Fruit fly (Drosophila melanogaster) whole organism, adult: ENCODE results near the gene CG13102.
A peak's percentile ranks its signal among the peaks of the same experiment; 100 is the strongest.

Source experiments
- CG11617 ChIP-seq: fragments of 200-800 bp; sonication (Bioruptor generic); optimal IDR thresholded peaks from 2 replicates; lab custom pipeline; 2017; ENCODE audit warnings: mild to moderate bottlenecking, missing biosample characterization, missing genetic modification reagents, missing genetic modification characterization
- CG12768 ChIP-seq: fragments of 200-800 bp; sonication (Bioruptor generic); optimal IDR thresholded peaks from 2 replicates; lab custom pipeline; 2017; ENCODE audit warnings: missing biosample characterization, missing genetic modification characterization, mild to moderate bottlenecking, moderate library complexity, missing genetic modification reagents
- CG14711 ChIP-seq: fragments of 200-800 bp; sonication (Bioruptor generic); optimal IDR thresholded peaks from 2 replicates; lab custom pipeline; 2018; ENCODE audit warnings: missing biosample characterization, mild to moderate bottlenecking, missing genetic modification characterization, moderate library complexity
- CG1620 ChIP-seq: fragments of 200-800 bp; sonication (Bioruptor generic); optimal IDR thresholded peaks from 2 replicates; lab custom pipeline; 2016; ENCODE audit warnings: missing biosample characterization, missing genetic modification characterization
- CG33017 ChIP-seq: fragments of 200-800 bp; sonication (Bioruptor generic); optimal IDR thresholded peaks from 2 replicates; lab custom pipeline; 2018; ENCODE audit warnings: missing biosample characterization, mild to moderate bottlenecking, missing genetic modification characterization, moderate library complexity
- CG5204 ChIP-seq: fragments of 200-800 bp; sonication (Bioruptor generic); optimal IDR thresholded peaks from 2 replicates; lab custom pipeline; 2016; ENCODE audit warnings: missing biosample characterization, missing genetic modification characterization
- CG7045 ChIP-seq: fragments of 200-800 bp; sonication (Bioruptor generic); optimal IDR thresholded peaks from 2 replicates; lab custom pipeline; 2017; ENCODE audit warnings: missing biosample characterization, mild to moderate bottlenecking, missing genetic modification characterization
- CG7101 ChIP-seq: fragments of 200-800 bp; sonication (Bioruptor generic); optimal IDR thresholded peaks from 2 replicates; lab custom pipeline; 2018; ENCODE audit warnings: missing biosample characterization, mild to moderate bottlenecking, missing genetic modification characterization, moderate library complexity
- Clk ChIP-seq: fragments of 200-800 bp; sonication (Bioruptor generic); optimal IDR thresholded peaks from 2 replicates; lab custom pipeline; 2017; ENCODE audit warnings: missing biosample characterization, missing genetic modification characterization
- Crg-1 ChIP-seq: fragments of 200-800 bp; sonication (Bioruptor generic); optimal IDR thresholded peaks from 2 replicates; lab custom pipeline; 2016; ENCODE audit warnings: missing biosample characterization, missing genetic modification characterization
- Hr96 ChIP-seq: fragments of 200-800 bp; sonication (Bioruptor generic); optimal IDR thresholded peaks from 2 replicates; lab custom pipeline; 2016; ENCODE audit warnings: missing biosample characterization, missing genetic modification characterization
- Mnt ChIP-seq: fragments of 200-800 bp; sonication (Bioruptor generic); optimal IDR thresholded peaks from 2 replicates; lab custom pipeline; 2016; ENCODE audit warnings: missing biosample characterization, mild to moderate bottlenecking, missing genetic modification characterization
- bab1 ChIP-seq: fragments of 200-800 bp; sonication (Bioruptor generic); optimal IDR thresholded peaks from 3 replicates; lab custom pipeline; 2019; ENCODE audit warnings: missing biosample characterization, mild to moderate bottlenecking, missing genetic modification characterization, moderate library complexity
- cic ChIP-seq: fragments of 200-800 bp; sonication (Bioruptor generic); optimal IDR thresholded peaks from 2 replicates; lab custom pipeline; 2017; ENCODE audit warnings: missing biosample characterization, mild to moderate bottlenecking, missing genetic modification characterization, moderate library complexity
- cnc ChIP-seq, 2 experiments: fragments of >200 bp; optimal IDR thresholded peaks; 2 replicates each; lab custom pipeline; 2017
- kay ChIP-seq: fragments of 200-800 bp; sonication (Bioruptor generic); peaks from one replicate; lab custom pipeline; 2016; ENCODE audit warnings: missing biosample characterization, missing genetic modification characterization, borderline replicate concordance
- ovo ChIP-seq: fragments of 200-800 bp; sonication (Bioruptor generic); optimal IDR thresholded peaks from 2 replicates; lab custom pipeline; 2016; ENCODE audit warnings: missing biosample characterization, missing genetic modification characterization
- pad ChIP-seq: fragments of 200-800 bp; sonication (Bioruptor generic); optimal IDR thresholded peaks from 3 replicates; lab custom pipeline; 2017; ENCODE audit warnings: missing biosample characterization, missing genetic modification characterization, mild to moderate bottlenecking, moderate library complexity, missing genetic modification reagents
- tj ChIP-seq: fragments of 200-800 bp; sonication (Bioruptor generic); optimal IDR thresholded peaks from 3 replicates; lab custom pipeline; 2017; ENCODE audit warnings: missing biosample characterization, mild to moderate bottlenecking, missing genetic modification characterization, moderate library complexity
- toe ChIP-seq: fragments of 200-800 bp; sonication (Bioruptor generic); optimal IDR thresholded peaks from 2 replicates; lab custom pipeline; 2016; ENCODE audit warnings: missing biosample characterization, missing genetic modification characterization

The CG13102 gene

dm6 chr2L:8980359-8980758 is 31.6 kb upstream of the CG13102 start, which contains the start of gene CG18662:
Gene CG18662, plus strand, starts transcription at chr2L:8980659.
- peak; percentile 69 for TF ChIP-seq kay (GFP tag; lab: Kevin White, UChicago)
- no peak for TF ChIP-seq tj (GFP tag; lab: Kevin White, UChicago)

DNA sequence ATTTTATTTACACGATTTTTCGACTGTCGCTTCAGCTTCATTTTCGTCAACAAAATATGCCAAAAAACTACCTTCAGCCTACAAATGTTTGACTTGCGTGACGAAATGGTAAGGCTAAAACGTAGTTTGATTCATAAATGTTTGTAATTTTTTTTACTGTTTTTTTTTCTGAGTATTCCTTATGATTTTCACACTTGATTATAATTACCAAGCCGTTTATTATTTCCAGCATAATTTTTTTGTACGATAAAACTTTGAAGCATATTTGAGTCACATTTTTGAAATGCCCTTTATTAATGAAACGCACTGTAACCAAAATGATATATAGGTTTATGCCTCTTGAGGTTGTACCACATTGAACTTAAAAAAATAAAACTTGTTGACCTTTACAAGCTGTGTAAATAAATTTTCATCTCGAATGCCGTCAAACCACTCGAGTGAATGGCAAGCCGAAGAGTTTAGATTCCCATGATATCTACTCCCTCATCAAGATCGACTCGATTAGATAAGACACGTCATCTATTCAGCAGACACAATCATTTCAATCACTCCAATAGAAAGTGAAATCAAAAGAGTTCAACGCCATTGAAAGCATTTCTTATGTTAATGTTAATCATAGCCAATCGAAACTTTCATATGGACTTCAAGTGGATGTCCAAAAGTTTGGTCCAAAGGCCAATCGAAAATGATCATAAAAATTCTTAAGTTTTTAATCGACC is 29.2 kb upstream of the CG13102 start:
- TF ChIP-seq CG14711 (no peak), tj (GFP tag; lab: Kevin White, UChicago) (no peak), kay (GFP tag; lab: Kevin White, UChicago) (no peak), bab1 (GFP tag; lab: Kevin White, UChicago) (no peak), Clk (GFP tag; lab: Kevin White, UChicago) (no peak), Hr96 (no peak), CG7045 (GFP tag; lab: Kevin White, UChicago) (no peak), cnc (optimal IDR thresholded peaks at IDR 0.05; lab: Kevin White, UChicago) (no peak), ovo (GFP tag; lab: Kevin White, UChicago) (no peak), Mnt (GFP tag; lab: Kevin White, UChicago) (no peak), CG5204 (GFP tag; lab: Kevin White, UChicago) (no peak), CG7101 (tag; lab: Kevin White, UChicago) (no peak), toe (no peak), CG12768 (GFP tag; lab: Kevin White, UChicago) (no peak), pad (no peak), Crg-1 (GFP tag; lab: Kevin White, UChicago) (no peak), CG1620 (GFP tag; lab: Kevin White, UChicago) (no peak)

DNA sequence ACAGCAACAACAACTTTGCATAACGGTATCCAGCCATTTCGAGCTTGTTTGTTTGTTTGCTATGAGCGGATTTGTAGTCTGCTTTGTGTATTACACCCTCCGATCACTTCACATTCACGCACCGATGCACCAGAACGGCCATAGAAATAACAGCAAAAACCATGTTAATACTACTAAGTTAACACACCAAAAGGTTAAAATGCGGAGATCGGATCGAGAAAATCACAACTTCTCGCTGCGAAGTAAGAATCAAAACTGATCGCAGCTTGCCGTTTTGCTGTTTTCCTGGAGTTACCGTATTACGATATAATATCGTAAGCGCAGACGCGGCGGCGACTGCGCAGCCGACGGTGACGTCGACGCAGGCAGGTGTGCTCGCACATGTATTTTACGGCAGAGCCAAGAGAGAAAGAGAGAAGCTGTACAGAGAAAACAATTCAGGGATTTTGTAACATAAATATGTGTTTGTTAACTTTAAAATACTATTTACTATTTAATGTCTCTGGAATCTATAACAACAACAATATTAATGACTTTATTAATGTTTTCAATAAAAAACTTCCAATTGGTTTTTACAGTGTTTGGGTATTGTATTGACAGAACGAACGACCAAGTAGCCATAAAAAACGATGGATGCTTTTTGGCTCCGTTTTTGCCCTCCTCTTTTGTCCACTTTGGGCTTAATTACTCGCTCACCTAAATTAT is 27.2 kb upstream of the CG13102 start, which contains the start of gene CG13101:
TSS of gene CG13101 (minus strand) at position 259 of the 705 bp plus-strand sequence.
- TF ChIP-seq CG11617 (GFP tag; lab: Kevin White, UChicago) (peak; percentile 64), ovo (GFP tag; lab: Kevin White, UChicago) (peak; percentile 73), Mnt (GFP tag; lab: Kevin White, UChicago) (peak; percentile 54), Crg-1 (GFP tag; lab: Kevin White, UChicago) (peak; percentile 63), CG5204 (GFP tag; lab: Kevin White, UChicago) (peak; percentile 53), bab1 (GFP tag; lab: Kevin White, UChicago) (peak; percentile 89), CG7045 (GFP tag; lab: Kevin White, UChicago) (peak; percentile 52), CG33017 (tag; lab: Kevin White, UChicago) (peak; percentile 63), cnc (optimal IDR thresholded peaks at IDR 0.05; lab: Kevin White, UChicago) (no peak), CG1620 (GFP tag; lab: Kevin White, UChicago) (peak; percentile 46), cic (GFP tag; lab: Kevin White, UChicago) (no peak), CG7101 (tag; lab: Kevin White, UChicago) (peak; percentile 84), toe (no peak), CG12768 (GFP tag; lab: Kevin White, UChicago) (peak; percentile 31), pad (peak; percentile 42), kay (GFP tag; lab: Kevin White, UChicago) (no peak), Hr96 (no peak), Clk (GFP tag; lab: Kevin White, UChicago) (no peak), CG14711 (peak; percentile 79), tj (GFP tag; lab: Kevin White, UChicago) (peak; percentile 57)

DNA sequence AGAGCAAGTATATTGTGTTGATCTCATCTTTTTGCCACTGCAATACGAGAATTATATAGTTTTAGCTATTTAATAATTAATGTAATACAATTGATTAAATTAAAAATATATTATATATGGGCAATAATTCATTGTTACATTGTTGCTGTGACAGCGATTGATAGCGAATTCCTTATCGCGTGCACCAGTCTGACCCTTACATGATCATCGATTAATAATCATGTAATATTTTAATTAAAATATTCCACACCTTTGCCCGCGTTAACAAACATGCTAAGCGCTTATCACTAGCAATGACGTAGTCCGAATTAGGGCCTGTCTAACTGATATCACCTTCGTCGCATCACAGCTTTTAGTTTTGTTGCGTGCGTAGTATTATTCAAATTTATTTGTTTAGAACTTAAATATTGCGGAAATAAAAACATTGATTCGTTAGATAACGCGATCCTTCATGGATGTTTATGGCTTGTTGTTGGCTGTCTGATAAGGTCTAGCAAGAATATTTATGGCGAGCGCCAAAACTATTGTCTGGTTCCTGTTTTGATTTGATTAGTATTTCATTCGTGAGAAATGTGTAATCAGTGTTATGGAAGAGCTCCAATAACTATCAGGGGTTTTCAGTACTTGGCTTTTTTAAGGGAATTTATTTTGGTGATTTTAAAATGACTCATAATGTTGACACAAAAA is 24.6 kb upstream of the CG13102 start:
- peak; percentile 7 for TF ChIP-seq cic (GFP tag; lab: Kevin White, UChicago)
- TF ChIP-seq kay (GFP tag; lab: Kevin White, UChicago): peak; percentile 77
- no peak for TF ChIP-seq CG1620 (GFP tag; lab: Kevin White, UChicago)

- TF ChIP-seq Mnt (GFP tag; lab: Kevin White, UChicago) (peak; percentile 83), cnc (optimal IDR thresholded peaks at IDR 0.05; lab: Kevin White, UChicago) (no peak), CG33017 (tag; lab: Kevin White, UChicago) (no peak), CG12768 (GFP tag; lab: Kevin White, UChicago) (no peak), CG5204 (GFP tag; lab: Kevin White, UChicago) (no peak), cic (GFP tag; lab: Kevin White, UChicago) (no peak), bab1 (GFP tag; lab: Kevin White, UChicago) (no peak), Hr96 (no peak), Clk (GFP tag; lab: Kevin White, UChicago) (no peak), pad (peak; percentile 59), ovo (GFP tag; lab: Kevin White, UChicago) (peak; percentile 80), CG14711 (no peak), Crg-1 (GFP tag; lab: Kevin White, UChicago) (no peak), CG7101 (tag; lab: Kevin White, UChicago) (no peak), tj (GFP tag; lab: Kevin White, UChicago) (peak; percentile 39), CG11617 (GFP tag; lab: Kevin White, UChicago) (no peak), kay (GFP tag; lab: Kevin White, UChicago) (peak; percentile 10)
These were observed 22.9 kb upstream of the CG13102 start, which contains the start of gene rost for dm6 chr2L:8989037-8989591. Gene rost, minus strand, starts transcription at chr2L:8989539.
